Fruit fly (Drosophila melanogaster) whole organism, embryonic: Measurements from ENCODE around the gene kud.

Experiments
- Ada2b ChIP-seq: fragments of 200-800 bp; sonication (Bioruptor generic); IDR thresholded peaks from 2 replicates; pipeline ENCODE4 v1.3.6; 2022; ENCODE audit warnings: missing biosample characterization, missing genetic modification characterization
- Aef1 ChIP-seq: fragments of 200-800 bp; sonication (Bioruptor generic); IDR thresholded peaks from 3 replicates; pipeline ENCODE4 v1.3.6; 2022; ENCODE audit warnings: missing biosample characterization, missing genetic modification characterization
- Atf3 ChIP-seq: fragments of 200-800 bp; sonication (Bioruptor generic); optimal IDR thresholded peaks from 3 replicates; lab custom pipeline; 2016; ENCODE audit warnings: missing biosample characterization, missing genetic modification characterization
- Bdp1 ChIP-seq: fragments of 200-800 bp; sonication (Bioruptor generic); optimal IDR thresholded peaks from 3 replicates; lab custom pipeline; 2016; ENCODE audit warnings: missing biosample characterization, missing genetic modification characterization
- Blimp-1 ChIP-seq: fragments of 200-800 bp; sonication (Bioruptor generic); optimal IDR thresholded peaks from 3 replicates; lab custom pipeline; 2018; ENCODE audit warnings: missing biosample characterization, missing genetic modification characterization, mild to moderate bottlenecking, moderate library complexity, missing genetic modification reagents
- CG10366 ChIP-seq: fragments of 200-800 bp; sonication (Bioruptor generic); IDR thresholded peaks from 2 replicates; pipeline ENCODE4 v1.3.6; 2022; ENCODE audit warnings: missing biosample characterization, missing genetic modification characterization
- CG12391 ChIP-seq: fragments of 200-800 bp; sonication (Bioruptor generic); optimal IDR thresholded peaks from 3 replicates; lab custom pipeline; 2018; ENCODE audit warnings: missing biosample characterization, mild to moderate bottlenecking, missing genetic modification characterization, moderate library complexity
- CG14441 ChIP-seq: fragments of 200-800 bp; sonication (Bioruptor generic); IDR thresholded peaks from 2 replicates; pipeline ENCODE4 v1.3.6; 2022; ENCODE audit warnings: missing biosample characterization, missing genetic modification characterization
- CG14667 ChIP-seq: fragments of 200-800 bp; sonication (Bioruptor generic); IDR thresholded peaks from 2 replicates; pipeline ENCODE4 v1.3.6; 2022; ENCODE audit warnings: missing biosample characterization, missing genetic modification characterization
- CG15514 ChIP-seq: fragments of 200-800 bp; sonication (Bioruptor generic); optimal IDR thresholded peaks from 3 replicates; lab custom pipeline; 2017; ENCODE audit warnings: missing biosample characterization, missing genetic modification characterization, mild to moderate bottlenecking, moderate library complexity, missing genetic modification reagents
- CG2120 ChIP-seq: fragments of 200-800 bp; sonication (Bioruptor generic); optimal IDR thresholded peaks from 3 replicates; lab custom pipeline; 2016; ENCODE audit warnings: missing biosample characterization, missing genetic modification characterization
- CG33557 ChIP-seq: fragments of 200-800 bp; sonication (Bioruptor generic); optimal IDR thresholded peaks from 2 replicates; lab custom pipeline; 2019; ENCODE audit warnings: missing biosample characterization, mild to moderate bottlenecking, missing genetic modification characterization, moderate library complexity
- CG6683 ChIP-seq: fragments of 200-800 bp; sonication (Bioruptor generic); optimal IDR thresholded peaks from 2 replicates; lab custom pipeline; 2017; ENCODE audit warnings: missing biosample characterization, mild to moderate bottlenecking, missing genetic modification characterization, missing genetic modification reagents
- CG6689 ChIP-seq: fragments of 200-800 bp; sonication (Bioruptor generic); IDR thresholded peaks from 2 replicates; pipeline ENCODE4 v1.3.6; 2022; ENCODE audit warnings: missing biosample characterization, missing genetic modification characterization
- CG6765 ChIP-seq: fragments of 200-800 bp; sonication (Bioruptor generic); optimal IDR thresholded peaks from 3 replicates; lab custom pipeline; 2017; ENCODE audit warnings: missing biosample characterization, mild to moderate bottlenecking, missing genetic modification characterization
- CG7745 ChIP-seq: fragments of 200-800 bp; sonication (Bioruptor generic); optimal IDR thresholded peaks from 2 replicates; lab custom pipeline; 2018; ENCODE audit warnings: missing biosample characterization, mild to moderate bottlenecking, missing genetic modification characterization, moderate library complexity
- CG8944 ChIP-seq: fragments of 200-800 bp; sonication (Bioruptor generic); optimal IDR thresholded peaks from 3 replicates; lab custom pipeline; 2016; ENCODE audit warnings: missing biosample characterization, missing genetic modification characterization
- ERR ChIP-seq: fragments of 200-800 bp; sonication (Bioruptor generic); optimal IDR thresholded peaks from 2 replicates; lab custom pipeline; 2016; ENCODE audit warnings: missing biosample characterization, missing genetic modification characterization
- Ets65A ChIP-seq: fragments of 200-800 bp; sonication (Bioruptor generic); peaks from one replicate; lab custom pipeline; 2016; ENCODE audit warnings: missing biosample characterization, missing genetic modification characterization
- HLH4C ChIP-seq: fragments of 200-800 bp; sonication (Bioruptor generic); IDR thresholded peaks from 3 replicates; pipeline ENCODE4 v1.3.6; 2022; ENCODE audit warnings: missing biosample characterization, missing genetic modification characterization; ENCODE audit not compliant: partially characterized antibody
- HLH54F ChIP-seq: fragments of 200-800 bp; sonication (Bioruptor generic); optimal IDR thresholded peaks from 3 replicates; lab custom pipeline; 2016; ENCODE audit warnings: missing biosample characterization, missing genetic modification characterization
- Hr39 ChIP-seq: fragments of >200 bp; optimal IDR thresholded peaks from 2 replicates; lab custom pipeline; 2017
- Lpt ChIP-seq: fragments of >200 bp; optimal IDR thresholded peaks from 2 replicates; lab custom pipeline; 2018; ENCODE audit warnings: missing biosample characterization, missing genetic modification characterization
- Nf-YA ChIP-seq: fragments of 200-800 bp; sonication (Bioruptor generic); IDR thresholded peaks from 2 replicates; pipeline ENCODE4 v1.3.6; 2022; ENCODE audit warnings: missing biosample characterization, missing genetic modification characterization
- Nf-YB ChIP-seq: fragments of 200-800 bp; sonication (Bioruptor generic); optimal IDR thresholded peaks from 3 replicates; lab custom pipeline; 2019; ENCODE audit warnings: missing biosample characterization, mild to moderate bottlenecking, missing genetic modification characterization, moderate library complexity
- Rx ChIP-seq: fragments of 200-800 bp; sonication (Bioruptor generic); IDR thresholded peaks from 2 replicates; pipeline ENCODE4 v1.3.6; 2022; ENCODE audit warnings: missing biosample characterization, missing genetic modification characterization
- Side ChIP-seq: fragments of 200-800 bp; sonication (Bioruptor generic); optimal IDR thresholded peaks from 2 replicates; lab custom pipeline; 2016; ENCODE audit warnings: missing biosample characterization, missing genetic modification characterization
- Six4 ChIP-seq: fragments of 200-800 bp; sonication (Bioruptor generic); optimal IDR thresholded peaks from 2 replicates; lab custom pipeline; 2016; ENCODE audit warnings: missing biosample characterization, missing genetic modification characterization
- Ssrp ChIP-seq: fragments of 200-800 bp; sonication (Bioruptor generic); optimal IDR thresholded peaks from 2 replicates; lab custom pipeline; 2018; ENCODE audit warnings: missing biosample characterization, mild to moderate bottlenecking, missing genetic modification characterization, moderate library complexity
- Taf1 ChIP-seq: fragments of 200-800 bp; sonication (Bioruptor generic); IDR thresholded peaks from 2 replicates; pipeline ENCODE4 v1.3.6; 2022; ENCODE audit warnings: missing biosample characterization, missing genetic modification characterization
- Usf ChIP-seq: fragments of 200-800 bp; sonication (Bioruptor generic); optimal IDR thresholded peaks from 2 replicates; lab custom pipeline; 2017; ENCODE audit warnings: missing genotype, missing biosample characterization, missing genetic modification characterization
- ab ChIP-seq: fragments of 200-800 bp; sonication (Bioruptor generic); optimal IDR thresholded peaks from 2 replicates; lab custom pipeline; 2016; ENCODE audit warnings: missing biosample characterization, missing genetic modification characterization
- bowl ChIP-seq: fragments of 200-800 bp; sonication (Bioruptor generic); IDR thresholded peaks from 2 replicates; pipeline ENCODE4 v1.3.6; 2022; ENCODE audit warnings: missing biosample characterization, missing genetic modification characterization
- bsh ChIP-seq, 2 experiments: fragments of 200-800 bp; sonication (Bioruptor generic); optimal IDR thresholded peaks; 2 replicates each; lab custom pipeline; 2017 to 2018; ENCODE audit warnings: mild to moderate bottlenecking in 2 of 2, missing biosample characterization in 2 of 2, missing genetic modification characterization in 2 of 2, moderate library complexity in 1 of 2
- btn ChIP-seq: fragments of 200-800 bp; sonication (Bioruptor generic); optimal IDR thresholded peaks from 2 replicates; lab custom pipeline; 2016; ENCODE audit warnings: missing biosample characterization, missing genetic modification characterization
- chif ChIP-seq, 2 experiments: fragments of 200-800 bp; sonication (Bioruptor generic); optimal IDR thresholded peaks; 3 replicates each; lab custom pipeline; 2016; ENCODE audit warnings: missing biosample characterization in 2 of 2, missing genetic modification characterization in 2 of 2
- crol ChIP-seq: fragments of 200-800 bp; sonication (Bioruptor generic); IDR thresholded peaks from 2 replicates; pipeline ENCODE4 v1.3.6; 2022; ENCODE audit warnings: missing biosample characterization, missing genetic modification characterization
- dati ChIP-seq: fragments of 200-800 bp; sonication (Bioruptor generic); IDR thresholded peaks from 2 replicates; pipeline ENCODE4 v1.3.6; 2022; ENCODE audit warnings: missing biosample characterization, missing genetic modification characterization
- dm ChIP-seq: fragments of 200-800 bp; sonication (Bioruptor generic); optimal IDR thresholded peaks from 3 replicates; lab custom pipeline; 2016; ENCODE audit warnings: missing biosample characterization, missing genetic modification characterization
- inv ChIP-seq: fragments of 200-800 bp; sonication (Bioruptor generic); IDR thresholded peaks from 2 replicates; pipeline ENCODE4 v1.3.6; 2022; ENCODE audit warnings: missing biosample characterization, missing genetic modification characterization; ENCODE audit not compliant: partially characterized antibody
- maf-S ChIP-seq: fragments of 200-800 bp; sonication (Bioruptor generic); optimal IDR thresholded peaks from 2 replicates; lab custom pipeline; 2016; ENCODE audit warnings: missing biosample characterization, missing genetic modification characterization
- mirr ChIP-seq: fragments of 200-800 bp; sonication (Bioruptor generic); optimal IDR thresholded peaks from 3 replicates; lab custom pipeline; 2018; ENCODE audit warnings: missing biosample characterization, mild to moderate bottlenecking, missing genetic modification characterization
- mld ChIP-seq: fragments of 200-800 bp; sonication (Bioruptor generic); IDR thresholded peaks from 3 replicates; pipeline ENCODE4 v1.3.6; 2022; ENCODE audit warnings: missing biosample characterization, missing genetic modification characterization; ENCODE audit not compliant: partially characterized antibody
- nom ChIP-seq: fragments of 200-800 bp; sonication (Bioruptor generic); optimal IDR thresholded peaks from 2 replicates; lab custom pipeline; 2017; ENCODE audit warnings: missing biosample characterization, missing genetic modification characterization, mild to moderate bottlenecking, moderate library complexity, missing genetic modification reagents
- pan ChIP-seq, 4 experiments: fragments of >200 bp in 3 of 4; fragments of 200-800 bp in 1 of 4; sonication (Bioruptor generic) in 1 of 4; optimal IDR thresholded peaks in 3 of 4; IDR thresholded peaks in 1 of 4; 2 replicates each; pipeline versions ENCODE4 v1.3.6 to Lab custom; 2017 to 2022; ENCODE audit warnings: missing biosample characterization in 2 of 4, missing genetic modification characterization in 2 of 4, mixed read lengths in 1 of 4
- sim ChIP-seq: fragments of 200-800 bp; sonication (Bioruptor generic); IDR thresholded peaks from 2 replicates; pipeline ENCODE4 v1.3.6; 2022; ENCODE audit warnings: missing biosample characterization, missing genetic modification characterization
- stwl ChIP-seq: fragments of 200-800 bp; sonication (Bioruptor generic); optimal IDR thresholded peaks from 3 replicates; lab custom pipeline; 2018; ENCODE audit warnings: missing biosample characterization, mild to moderate bottlenecking, missing genetic modification characterization, moderate library complexity
- sug ChIP-seq: fragments of 200-800 bp; optimal IDR thresholded peaks from 2 replicates; lab custom pipeline; 2019; ENCODE audit warnings: missing biosample characterization, mild to moderate bottlenecking, missing genetic modification characterization, moderate library complexity
- tgo ChIP-seq: fragments of 200-800 bp; sonication (Bioruptor generic); IDR thresholded peaks from 3 replicates; pipeline ENCODE4 v1.3.6; 2022; ENCODE audit warnings: missing biosample characterization, missing genetic modification characterization

Gene kud

dm6 chr3L:16805806-16806719, 38.7 kb downstream of the kud start (continued):
- no peak for TF ChIP-seq sim (GFP tag; lab: Robert Waterston, UW)
- peak; percentile 33 for TF ChIP-seq btn (GFP tag; lab: Kevin White, UChicago)
- no peak for TF ChIP-seq bowl (GFP tag; lab: Robert Waterston, UW)
- no peak for TF ChIP-seq Six4 (GFP tag; lab: Kevin White, UChicago)
- peak; percentile 15 for TF ChIP-seq dm (GFP tag; lab: Kevin White, UChicago)
- TF ChIP-seq CG12391 = peak; percentile 52
- peak; percentile 6 for TF ChIP-seq Side (GFP tag; lab: Kevin White, UChicago)
- peak; percentile 27 for TF ChIP-seq Ssrp
- no peak for TF ChIP-seq HLH4C (GFP tag; lab: Robert Waterston, UW)
- no peak for TF ChIP-seq Taf1
- TF ChIP-seq bsh (GFP tag; optimal IDR thresholded peaks at IDR 0.05; lab: Kevin White, UChicago) = peak; percentile 6 to 67
- TF ChIP-seq chif (GFP tag; optimal IDR thresholded peaks at IDR 0.05; lab: Kevin White, UChicago) = peak in 1 of 2 experiments; percentile 26
- TF ChIP-seq ab (GFP tag; lab: Kevin White, UChicago) = no peak
- peak; percentile 83 for TF ChIP-seq CG2120 (GFP tag; lab: Kevin White, UChicago)
- TF ChIP-seq dati = no peak
- no peak for TF ChIP-seq Atf3
- TF ChIP-seq CG6683 (GFP tag; lab: Kevin White, UChicago) = peak; percentile 50
- TF ChIP-seq Nf-YA (GFP tag; lab: Robert Waterston, UW) = no peak
- no peak for TF ChIP-seq CG7745 (tag; lab: Kevin White, UChicago)
- no peak for TF ChIP-seq inv (GFP tag; lab: Robert Waterston, UW)
- peak; percentile 25; the same call in 1 of the 3 replicates for TF ChIP-seq Aef1 (GFP tag; lab: Robert Waterston, UW)
- no peak for TF ChIP-seq stwl (tag; lab: Kevin White, UChicago)
- peak; percentile 93 for TF ChIP-seq crol (GFP tag; lab: Robert Waterston, UW)
- peak; percentile 55 for TF ChIP-seq Ets65A (GFP tag; lab: Kevin White, UChicago)
- no peak for TF ChIP-seq pan (optimal IDR thresholded peaks at IDR 0.05; lab: Kevin White, UChicago)
- no peak for TF ChIP-seq pan (GFP tag; optimal IDR thresholded peaks at IDR 0.05 in 1 of 2, IDR thresholded peaks at IDR 0.05 in 1 of 2)
- TF ChIP-seq Lpt (GFP tag; lab: Kevin White, UChicago) = no peak
- peak; percentile 31; the same call in 1 of the 2 replicates for TF ChIP-seq CG14441 (GFP tag; lab: Robert Waterston, UW)
- no peak for TF ChIP-seq Ada2b
- no peak for TF ChIP-seq CG14667 (GFP tag; lab: Robert Waterston, UW)
- TF ChIP-seq Usf (GFP tag; lab: Kevin White, UChicago) = no peak
- no peak for TF ChIP-seq Bdp1 (GFP tag; lab: Kevin White, UChicago)
- TF ChIP-seq CG8944 (GFP tag; lab: Kevin White, UChicago) = peak; percentile 9
- peak; percentile 55 for TF ChIP-seq tgo (GFP tag; lab: Robert Waterston, UW)
- no peak for TF ChIP-seq mld (GFP tag; lab: Robert Waterston, UW)
- no peak for TF ChIP-seq Nf-YB (GFP tag; lab: Kevin White, UChicago)
- TF ChIP-seq mirr (GFP tag; lab: Kevin White, UChicago) = no peak
- TF ChIP-seq Hr39 (lab: Kevin White, UChicago) = no peak
- no peak for TF ChIP-seq CG33557 (GFP tag; lab: Kevin White, UChicago)
- TF ChIP-seq CG15514 = peak; percentile 27
- peak; percentile 96 for TF ChIP-seq ERR (GFP tag; lab: Kevin White, UChicago)
- TF ChIP-seq Rx (GFP tag; lab: Robert Waterston, UW) = no peak
- peak; percentile 62 for TF ChIP-seq Blimp-1 (GFP tag; lab: Kevin White, UChicago)
- TF ChIP-seq sug (tag; lab: Kevin White, UChicago) = no peak
- TF ChIP-seq nom (GFP tag; lab: Kevin White, UChicago) = no peak
- peak; percentile 56 for TF ChIP-seq HLH54F (GFP tag; lab: Kevin White, UChicago)
- no peak for TF ChIP-seq CG10366 (GFP tag; lab: Robert Waterston, UW)
- TF ChIP-seq CG6765 (GFP tag; lab: Kevin White, UChicago) = no peak
- no peak for TF ChIP-seq CG6689 (GFP tag; lab: Robert Waterston, UW)
- TF ChIP-seq maf-S (GFP tag; lab: Kevin White, UChicago) = no peak
